Fruit fly (Drosophila melanogaster): ENCODE data around the gene Atg8a.

Gene Atg8a

DNA sequence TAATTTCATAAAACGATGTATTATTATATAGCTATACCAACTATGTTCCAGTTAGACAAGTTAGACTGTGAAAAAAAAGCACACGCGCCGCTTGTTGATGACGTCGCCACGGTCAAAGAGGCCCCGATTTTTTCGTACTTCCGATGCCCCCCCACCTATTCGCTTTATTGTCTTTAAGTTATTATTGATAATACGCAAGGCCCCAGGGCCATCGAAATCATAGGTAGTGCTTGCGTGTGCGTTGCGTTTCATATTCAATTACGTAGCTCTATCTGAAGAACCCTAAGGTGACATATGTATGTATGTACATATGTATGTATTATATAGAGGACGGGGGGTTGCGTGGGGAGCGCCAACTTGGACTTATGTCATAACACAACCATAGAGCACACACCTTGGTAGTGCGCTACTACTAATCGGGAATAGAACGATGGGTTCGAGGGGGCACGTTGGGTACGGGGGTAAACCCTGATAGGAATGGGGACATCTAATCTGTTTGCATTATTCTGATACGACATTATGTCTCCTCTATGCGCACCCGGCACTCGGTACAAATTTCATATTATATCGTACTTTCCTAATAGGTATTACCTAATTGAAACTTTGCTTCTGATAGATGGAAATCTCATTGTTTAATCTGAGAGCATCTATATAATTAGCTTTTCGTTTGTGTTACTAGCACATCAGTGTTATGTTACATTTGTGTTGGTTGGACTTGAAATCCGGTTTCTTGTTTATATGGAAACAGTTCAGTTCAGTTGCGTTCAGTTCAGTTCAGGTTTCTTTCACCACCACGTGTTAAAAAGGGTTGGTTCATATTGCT is 28.3 kb downstream of the Atg8a start (continued):
- TF ChIP-seq mirr (GFP tag; optimal IDR thresholded peaks at IDR 0.05) (peak; percentile 94), TFAM (GFP tag; optimal IDR thresholded peaks at IDR 0.05) (no peak), Vsx1 (GFP tag; optimal IDR thresholded peaks at IDR 0.05) (peak; percentile 52), HLHmδ (GFP tag; optimal IDR thresholded peaks at IDR 0.05) (no peak), z (GFP tag; IDR thresholded peaks at IDR 0.05) (no peak), D19A (tag; optimal IDR thresholded peaks at IDR 0.05) (no peak), chn (GFP tag; optimal IDR thresholded peaks at IDR 0.05) (no peak), CG1529 (GFP tag; optimal IDR thresholded peaks at IDR 0.05) (no peak), bigmax (GFP tag; optimal IDR thresholded peaks at IDR 0.05) (no peak), CG17802 (tag; optimal IDR thresholded peaks at IDR 0.05) (no peak), zfh2 (GFP tag; optimal IDR thresholded peaks at IDR 0.05) (no peak), Dfd (GFP tag; optimal IDR thresholded peaks at IDR 0.05) (no peak), ftz-f1 (GFP tag; optimal IDR thresholded peaks at IDR 0.05) (peak; percentile 82), Bgb (GFP tag; IDR thresholded peaks at IDR 0.05; ENCODE audit: partially characterized antibody) (peak; percentile 41; the same call in 1 of the 2 replicates), pnt (GFP tag; optimal IDR thresholded peaks at IDR 0.05) (no peak), ham (GFP tag; IDR thresholded peaks at IDR 0.05) (no peak), grau (tag; optimal IDR thresholded peaks at IDR 0.05) (no peak), CG14441 (GFP tag; IDR thresholded peaks at IDR 0.05) (no peak), BtbVII (GFP tag; optimal IDR thresholded peaks at IDR 0.05) (peak; percentile 17), Eip74EF (GFP tag; optimal IDR thresholded peaks at IDR 0.05) (no peak), CG10209 (GFP tag; optimal IDR thresholded peaks at IDR 0.05) (no peak), GATAe (GFP tag; conservative IDR thresholded peaks at IDR 0.05) (peak; percentile 90), sna (GFP tag; IDR thresholded peaks at IDR 0.05; ENCODE audit: partially characterized antibody) (no peak), sens-2 (GFP tag; IDR thresholded peaks at IDR 0.05) (no peak), sd (tag; optimal IDR thresholded peaks at IDR 0.05) (peak; percentile 44), fd102C (GFP tag; optimal IDR thresholded peaks at IDR 0.05) (no peak), HHEX (GFP tag; optimal IDR thresholded peaks at IDR 0.05) (peak; percentile 22), Med (GFP tag) (peak; percentile 57), dmrt11E (tag; optimal IDR thresholded peaks at IDR 0.05) (no peak), Fer3 (tag; optimal IDR thresholded peaks at IDR 0.05) (no peak), Ets65A (GFP tag) (no peak), usp (GFP tag; optimal IDR thresholded peaks at IDR 0.05) (no peak), CG5953 (GFP tag; IDR thresholded peaks at IDR 0.05) (no peak), Rx (GFP tag; IDR thresholded peaks at IDR 0.05) (no peak), caup (GFP tag; optimal IDR thresholded peaks at IDR 0.05; ENCODE audit: severe bottlenecking) (peak; percentile 6), CG32767 (GFP tag; IDR thresholded peaks at IDR 0.05) (no peak), CG8388 (GFP tag; optimal IDR thresholded peaks at IDR 0.05) (no peak), ac (GFP tag; optimal IDR thresholded peaks at IDR 0.05) (no peak), twi (tag; optimal IDR thresholded peaks at IDR 0.05) (no peak), CG15073 (GFP tag; optimal IDR thresholded peaks at IDR 0.05) (no peak), gcm (GFP tag; optimal IDR thresholded peaks at IDR 0.05) (no peak), Doc3 (GFP tag; IDR thresholded peaks at IDR 0.05; ENCODE audit: partially characterized antibody) (no peak), CG13894 (tag; optimal IDR thresholded peaks at IDR 0.05) (peak; percentile 27), CG12659 (GFP tag; optimal IDR thresholded peaks at IDR 0.05) (no peak), CG18599 (GFP tag; optimal IDR thresholded peaks at IDR 0.05) (peak; percentile 41), Max (GFP tag; optimal IDR thresholded peaks at IDR 0.05) (no peak), ap (GFP tag; IDR thresholded peaks at IDR 0.05) (no peak), CG3995 (GFP tag; optimal IDR thresholded peaks at IDR 0.05) (no peak), Spps (tag; optimal IDR thresholded peaks at IDR 0.05) (no peak)
